Worm (Caenorhabditis elegans): ENCODE measurements around the gene vav-1.

- TF ChIP-seq W03F9.2 (tag; optimal IDR thresholded peaks at IDR 0.05) (no peak), dao-5 (tag; optimal IDR thresholded peaks at IDR 0.05) (no peak), him-1 (tag; optimal IDR thresholded peaks at IDR 0.05) (no peak)
These were observed 34.6 kb upstream of the vav-1 start for ce11 chrX:9266512-9266911.
